Fruit fly (Drosophila melanogaster) whole organism, wandering third instar larva: ENCODE data around the gene Dyro.

Experiments used
- Abd-B ChIP-seq: fragments of >200 bp; optimal IDR thresholded peaks from 2 replicates; lab custom pipeline; 2017; ENCODE audit warnings: missing biosample characterization, missing genetic modification characterization
- HLH106 ChIP-seq: fragments of 200-800 bp; optimal IDR thresholded peaks from 3 replicates; lab custom pipeline; 2019; ENCODE audit warnings: missing biosample characterization, mild to moderate bottlenecking, missing genetic modification characterization, moderate library complexity
- Hr83 ChIP-seq: fragments of 200-300 bp; sonication (Bioruptor generic); optimal IDR thresholded peaks from 2 replicates; lab custom pipeline; 2016; ENCODE audit warnings: missing biosample characterization, mild to moderate bottlenecking, missing genetic modification characterization, moderate library complexity; ENCODE audit not compliant: poor library complexity, severe bottlenecking
- Myc ChIP-seq: fragments of >200 bp; optimal IDR thresholded peaks from 2 replicates; lab custom pipeline; 2017
- ey ChIP-seq: fragments of 200-800 bp; sonication (Bioruptor generic); optimal IDR thresholded peaks from 2 replicates; lab custom pipeline; 2016; ENCODE audit warnings: missing biosample characterization, missing genetic modification characterization
- h ChIP-seq: fragments of 200-800 bp; sonication (Bioruptor generic); optimal IDR thresholded peaks from 3 replicates; lab custom pipeline; 2016; ENCODE audit warnings: missing biosample characterization, mild to moderate bottlenecking, missing genetic modification characterization
- lola ChIP-seq: fragments of >200 bp; optimal IDR thresholded peaks from 2 replicates; lab custom pipeline; 2017; ENCODE audit warnings: missing biosample characterization, missing genetic modification characterization

DNA sequence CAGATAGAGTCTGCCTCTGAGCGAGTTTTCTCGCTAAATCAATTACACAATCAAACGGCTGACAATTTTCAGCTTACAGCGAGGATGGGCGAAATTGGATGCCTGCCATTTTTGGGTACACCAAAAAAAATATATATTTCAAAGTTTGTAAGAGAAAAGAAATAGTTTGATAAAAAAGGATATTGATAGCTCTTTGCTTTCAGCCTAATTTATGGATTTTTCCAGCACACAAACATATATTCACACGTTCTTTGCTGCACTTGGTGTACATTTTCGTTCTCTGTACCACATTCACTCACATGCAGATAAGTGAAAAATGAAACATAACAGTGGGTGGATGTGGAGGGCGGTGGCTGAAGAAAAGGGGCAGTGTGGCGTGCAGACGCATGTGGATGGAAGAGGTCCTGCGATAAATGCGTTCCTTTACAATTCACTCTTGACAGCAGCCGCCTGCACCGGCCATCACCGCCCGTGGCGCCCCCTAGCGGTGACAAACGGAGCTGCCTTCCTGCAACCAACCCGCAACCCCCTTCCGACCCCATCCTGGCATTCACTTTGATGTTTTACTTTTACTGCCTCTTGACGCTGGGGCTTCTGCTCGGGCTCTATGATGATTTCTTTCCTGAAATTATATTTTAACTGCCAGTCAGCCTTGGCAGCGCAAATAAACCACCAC lies 19.3 kb upstream of the Dyro start:
- TF ChIP-seq h (GFP tag; lab: Kevin White, UChicago) (no peak), Abd-B (GFP tag; lab: Kevin White, UChicago) (no peak), HLH106 (peak; percentile 22), lola (no peak), ey (GFP tag; lab: Kevin White, UChicago) (no peak), Myc (lab: Kevin White, UChicago) (no peak), Hr83 (no peak)
